Worm (Caenorhabditis elegans) whole organism, L3 larva: ENCODE measurements around the gene dhs-6.

ENCODE experiments used
- R02D3.7 ChIP-seq: fragments of 150-350 bp; optimal IDR thresholded peaks from 2 replicates; lab custom pipeline; 2014; ENCODE audit warnings: missing biosample characterization, missing genetic modification characterization
- ZK546.5 ChIP-seq: sonication (generic microtip); optimal IDR thresholded peaks from 2 replicates; lab custom pipeline; 2017; ENCODE audit warnings: missing biosample characterization, missing genetic modification characterization
- aly-2 ChIP-seq: fragments of 150-350 bp; optimal IDR thresholded peaks from 2 replicates; lab custom pipeline; 2014; ENCODE audit warnings: missing biosample characterization, missing genetic modification characterization
- ama-1 ChIP-seq: fragments of 150-350 bp; optimal IDR thresholded peaks from 2 replicates; lab custom pipeline; 2018
- ceh-16 ChIP-seq: sonication (generic microtip); optimal IDR thresholded peaks from 2 replicates; lab custom pipeline; 2017; ENCODE audit warnings: missing biosample characterization, missing genetic modification characterization
- ceh-82 ChIP-seq: fragments of 150-350 bp; optimal IDR thresholded peaks from 2 replicates; lab custom pipeline; 2014; ENCODE audit warnings: missing biosample characterization, missing genetic modification characterization
- ceh-9 ChIP-seq: sonication (generic microtip); optimal IDR thresholded peaks from 2 replicates; lab custom pipeline; 2018; ENCODE audit warnings: missing biosample characterization, missing genetic modification characterization
- daf-12 ChIP-seq: fragments of 150-350 bp; optimal IDR thresholded peaks from 2 replicates; lab custom pipeline; 2014; ENCODE audit warnings: missing biosample characterization, missing genetic modification reagents, missing genetic modification characterization
- egl-27 ChIP-seq: sonication (generic microtip); optimal IDR thresholded peaks from 4 replicates; lab custom pipeline; 2017; ENCODE audit warnings: missing biosample characterization, missing genetic modification reagents, missing genetic modification characterization
- elt-1 ChIP-seq: fragments of 150-350 bp; optimal IDR thresholded peaks from 2 replicates; lab custom pipeline; 2014; ENCODE audit warnings: missing biosample characterization, missing genetic modification characterization
- eor-1 ChIP-seq, 2 experiments: fragments of 150-350 bp; optimal IDR thresholded peaks; 2 replicates each; lab custom pipeline; 2014 to 2018; ENCODE audit warnings: missing biosample characterization in 2 of 2, missing genetic modification characterization in 2 of 2
- fkh-10 ChIP-seq: sonication (generic microtip); optimal IDR thresholded peaks from 2 replicates; lab custom pipeline; 2017; ENCODE audit warnings: missing biosample characterization, missing genetic modification reagents, missing genetic modification characterization
- fkh-2 ChIP-seq: fragments of 150-350 bp; optimal IDR thresholded peaks from 2 replicates; lab custom pipeline; 2014; ENCODE audit warnings: missing biosample characterization, missing genetic modification reagents, missing genetic modification characterization
- hmg-11 ChIP-seq: sonication (generic microtip); optimal IDR thresholded peaks from 2 replicates; lab custom pipeline; 2016; ENCODE audit warnings: missing genetic modification characterization, missing compliant biosample characterization
- jun-1 ChIP-seq: fragments of 150-350 bp; optimal IDR thresholded peaks from 2 replicates; lab custom pipeline; 2014; ENCODE audit warnings: missing biosample characterization, missing genetic modification reagents, missing genetic modification characterization
- lin-15B ChIP-seq: fragments of 150-350 bp; optimal IDR thresholded peaks from 2 replicates; lab custom pipeline; 2014; ENCODE audit warnings: missing biosample characterization, missing genetic modification characterization
- lin-39 ChIP-seq: fragments of 150-350 bp; optimal IDR thresholded peaks from 2 replicates; lab custom pipeline; 2018; ENCODE audit warnings: missing biosample characterization, missing genetic modification reagents, missing genetic modification characterization
- lsy-12 ChIP-seq: sonication (generic microtip); optimal IDR thresholded peaks from 2 replicates; lab custom pipeline; 2016; ENCODE audit warnings: mild to moderate bottlenecking, missing genetic modification characterization, missing compliant biosample characterization
- mdl-1 ChIP-seq: fragments of 150-350 bp; optimal IDR thresholded peaks from 2 replicates; lab custom pipeline; 2014; ENCODE audit warnings: missing biosample characterization, missing genetic modification characterization
- mml-1 ChIP-seq: fragments of 150-350 bp; sonication (generic microtip); optimal IDR thresholded peaks from 3 replicates; lab custom pipeline; 2014; ENCODE audit warnings: missing biosample characterization, missing genetic modification characterization
- nhr-11 ChIP-seq: fragments of 150-350 bp; optimal IDR thresholded peaks from 2 replicates; lab custom pipeline; 2014; ENCODE audit warnings: missing biosample characterization, missing genetic modification characterization
- nhr-23 ChIP-seq: fragments of 150-350 bp; optimal IDR thresholded peaks from 2 replicates; lab custom pipeline; 2014; ENCODE audit warnings: missing biosample characterization, missing genetic modification reagents, missing genetic modification characterization
- nhr-237 ChIP-seq: fragments of 150-350 bp; optimal IDR thresholded peaks from 2 replicates; lab custom pipeline; 2014; ENCODE audit warnings: missing biosample characterization, missing genetic modification characterization
- nhr-25 ChIP-seq: sonication (generic microtip); optimal IDR thresholded peaks from 2 replicates; lab custom pipeline; 2017; ENCODE audit warnings: missing biosample characterization, missing genetic modification characterization
- nhr-28 ChIP-seq: fragments of 150-350 bp; optimal IDR thresholded peaks from 2 replicates; lab custom pipeline; 2014; ENCODE audit warnings: missing biosample characterization, missing genetic modification characterization
- nhr-43 ChIP-seq: sonication (generic microtip); optimal IDR thresholded peaks from 2 replicates; lab custom pipeline; 2016; ENCODE audit warnings: mild to moderate bottlenecking, missing genetic modification characterization, missing compliant biosample characterization; ENCODE audit not compliant: poor library complexity, severe bottlenecking
- nhr-76 ChIP-seq: fragments of 150-350 bp; sonication (generic microtip); optimal IDR thresholded peaks from 5 replicates; lab custom pipeline; 2014; ENCODE audit warnings: missing biosample characterization, missing genetic modification characterization
- nhr-77 ChIP-seq: fragments of 150-350 bp; optimal IDR thresholded peaks from 2 replicates; lab custom pipeline; 2014; ENCODE audit warnings: missing biosample characterization, missing genetic modification characterization
- pha-4 ChIP-seq: fragments of 150-350 bp; optimal IDR thresholded peaks from 2 replicates; lab custom pipeline; 2014; ENCODE audit warnings: missing biosample characterization, missing genetic modification reagents, missing genetic modification characterization
- unc-39 ChIP-seq: sonication (generic microtip); optimal IDR thresholded peaks from 4 replicates; lab custom pipeline; 2017; ENCODE audit warnings: missing biosample characterization, missing genetic modification characterization
- unc-62 ChIP-seq: fragments of 150-350 bp; sonication (generic microtip); optimal IDR thresholded peaks from 4 replicates; lab custom pipeline; 2014; ENCODE audit warnings: missing biosample characterization, missing genetic modification reagents, missing genetic modification characterization
- zag-1 ChIP-seq: fragments of 150-350 bp; optimal IDR thresholded peaks from 2 replicates; lab custom pipeline; 2014; ENCODE audit warnings: missing biosample characterization, missing genetic modification characterization
- ztf-11 ChIP-seq: fragments of 150-350 bp; optimal IDR thresholded peaks from 2 replicates; lab custom pipeline; 2014; ENCODE audit warnings: missing biosample characterization, missing genetic modification characterization
- ztf-4 ChIP-seq: fragments of 150-350 bp; optimal IDR thresholded peaks from 2 replicates; lab custom pipeline; 2014; ENCODE audit warnings: missing biosample characterization, missing genetic modification characterization

Gene dhs-6

DNA sequence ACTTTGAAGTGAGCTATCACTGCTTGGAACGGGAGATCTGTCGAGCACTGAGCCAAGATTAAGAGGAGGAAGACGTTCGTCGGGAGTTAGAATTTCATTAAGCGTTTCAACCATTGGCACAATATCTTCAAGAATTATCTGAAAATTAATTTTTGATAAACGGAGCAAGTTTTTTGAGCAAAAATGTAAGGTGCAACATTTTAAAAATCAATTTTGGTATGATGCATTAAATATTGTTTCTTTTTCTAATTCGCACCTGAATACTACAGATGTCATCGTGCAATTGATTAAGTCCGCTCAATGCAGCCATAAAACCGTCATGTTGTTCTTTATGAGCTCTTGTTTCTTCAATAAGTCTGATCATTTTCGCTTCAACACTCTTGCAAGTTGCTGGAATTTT is 29.2 kb upstream of the dhs-6 start, which contains the start of gene ddl-1:
Gene ddl-1, minus strand, starts transcription at position 101 of the 400 bp plus-strand sequence.
- TF ChIP-seq zag-1 (tag; lab: Kevin White, UChicago) (no peak), unc-39 (tag; lab: Kevin White, UChicago) (no peak), mml-1 (tag; lab: Kevin White, UChicago) (no peak), lin-39 (tag; lab: Kevin White, UChicago) (no peak), fkh-2 (no peak), lsy-12 (tag; lab: Kevin White, UChicago) (no peak), jun-1 (tag; lab: Kevin White, UChicago) (no peak)

DNA sequence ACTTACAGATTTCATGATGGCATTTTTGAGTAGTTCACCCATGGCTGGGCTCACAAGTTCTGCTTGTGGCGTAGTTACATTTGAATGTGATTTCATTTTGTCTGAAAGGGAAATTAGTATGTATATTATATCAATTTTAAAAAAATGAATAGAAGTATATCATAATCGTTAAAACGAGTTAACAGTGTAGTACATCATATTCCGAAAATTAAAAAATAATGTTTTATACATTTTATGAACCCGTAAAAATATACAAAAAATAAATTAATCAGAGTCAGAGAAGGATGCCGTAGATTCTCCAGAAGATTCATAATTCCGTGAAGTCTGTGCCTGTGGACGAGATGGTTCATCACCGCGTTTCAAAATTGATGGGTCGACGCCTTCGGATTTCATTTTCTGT is 27.8 kb upstream of the dhs-6 start, which contains the start of gene F59E12.9:
Gene F59E12.9, minus strand, starts transcription at position 101 of the 400 bp plus-strand sequence.
- TF ChIP-seq ceh-82 (no peak), eor-1 (tag; optimal IDR thresholded peaks at IDR 0.05; lab: Kevin White, UChicago) (no peak), daf-12 (tag; lab: Kevin White, UChicago) (no peak), nhr-77 (tag; lab: Kevin White, UChicago) (no peak), ama-1 (lab: Kevin White, UChicago) (no peak), ceh-16 (tag; lab: Kevin White, UChicago) (no peak), nhr-23 (no peak), fkh-2 (no peak), unc-39 (tag; lab: Kevin White, UChicago) (no peak), nhr-11 (no peak), hmg-11 (tag; lab: Kevin White, UChicago) (no peak)

- no peak for TF ChIP-seq elt-1 (tag; lab: Kevin White, UChicago)
- no peak for TF ChIP-seq fkh-2
- no peak for TF ChIP-seq nhr-23
- no peak for TF ChIP-seq mdl-1
- no peak for TF ChIP-seq ZK546.5 (tag; lab: Kevin White, UChicago)
Measured at ce11 chrII:5642110-5642509, 23.0 kb upstream of the dhs-6 start.

- TF ChIP-seq ceh-82 = no peak
- TF ChIP-seq elt-1 (tag; lab: Kevin White, UChicago) = no peak
- no peak for TF ChIP-seq mml-1 (tag; lab: Kevin White, UChicago)
- no peak for TF ChIP-seq nhr-237 (tag; lab: Kevin White, UChicago)
- no peak for TF ChIP-seq egl-27
- no peak for TF ChIP-seq fkh-10 (GFP tag; lab: Kevin White, UChicago)
- no peak for TF ChIP-seq ZK546.5 (tag; lab: Kevin White, UChicago)
- no peak for TF ChIP-seq nhr-25 (tag; lab: Kevin White, UChicago)
- no peak for TF ChIP-seq jun-1 (tag; lab: Kevin White, UChicago)
- TF ChIP-seq R02D3.7 = no peak
- no peak for TF ChIP-seq lsy-12 (tag; lab: Kevin White, UChicago)
- TF ChIP-seq lin-15B (tag; lab: Kevin White, UChicago) = no peak
- TF ChIP-seq nhr-23 = no peak
Measured at ce11 chrII:5640362-5641079, 21.4 kb upstream of the dhs-6 start.

ce11 chrII:5638059-5638458 is 18.9 kb upstream of the dhs-6 start, which contains the start of gene F59E12.3:
TSS of gene F59E12.3 (plus strand) at chrII:5638359.
- TF ChIP-seq hmg-11 (tag; lab: Kevin White, UChicago) (no peak), unc-39 (tag; lab: Kevin White, UChicago) (no peak), pha-4 (tag; lab: Kevin White, UChicago) (no peak), R02D3.7 (no peak)

DNA sequence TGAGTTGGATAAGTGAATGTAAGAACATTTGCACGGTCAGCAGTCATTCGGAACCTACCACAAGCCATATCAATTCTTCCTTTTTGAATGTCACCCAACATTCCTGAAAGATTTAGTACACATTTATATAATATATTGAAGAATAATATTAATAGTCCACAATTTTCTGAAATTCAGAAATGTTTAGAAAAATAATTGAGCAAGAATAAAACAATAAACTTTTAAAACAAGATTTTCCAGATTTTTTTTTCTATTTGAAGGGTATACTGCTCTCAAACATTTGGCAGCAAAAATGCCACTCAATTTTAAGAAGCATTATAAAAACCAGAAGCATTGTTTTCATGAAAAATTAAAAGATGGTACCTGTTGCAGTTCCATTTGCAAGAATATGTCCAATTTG is 17.7 kb upstream of the dhs-6 start, which contains the start of gene F59E12.8:
Gene F59E12.8, minus strand, starts transcription at position 101 of the 400 bp plus-strand sequence.
- TF ChIP-seq ceh-9 (tag; lab: Kevin White, UChicago) (no peak), egl-27 (no peak), ztf-4 (tag; lab: Kevin White, UChicago) (no peak), nhr-76 (tag; lab: Kevin White, UChicago) (no peak), nhr-25 (tag; lab: Kevin White, UChicago) (no peak), ztf-11 (no peak), zag-1 (tag; lab: Kevin White, UChicago) (no peak), ZK546.5 (tag; lab: Kevin White, UChicago) (no peak), aly-2 (no peak), unc-62 (GFP tag; lab: Kevin White, UChicago) (no peak), nhr-43 (tag; lab: Kevin White, UChicago) (no peak), lin-15B (tag; lab: Kevin White, UChicago) (no peak), nhr-28 (tag; lab: Kevin White, UChicago) (no peak)
